Worm (Caenorhabditis elegans) whole organism, L3 larva: ENCODE results near the gene B0393.9.
"Not testable (repeated sequence)": the region's sequence is repeated elsewhere in the genome, so short reads cannot be mapped to it uniquely, and the experiment has no call there.

Experiments
- ZK546.5 ChIP-seq: sonication (generic microtip); optimal IDR thresholded peaks from 2 replicates; lab custom pipeline; 2017; ENCODE audit warnings: missing biosample characterization, missing genetic modification characterization
- aly-2 ChIP-seq: fragments of 150-350 bp; optimal IDR thresholded peaks from 2 replicates; lab custom pipeline; 2014; ENCODE audit warnings: missing biosample characterization, missing genetic modification characterization
- ama-1 ChIP-seq: fragments of 150-350 bp; optimal IDR thresholded peaks from 2 replicates; lab custom pipeline; 2018
- ceh-16 ChIP-seq: sonication (generic microtip); optimal IDR thresholded peaks from 2 replicates; lab custom pipeline; 2017; ENCODE audit warnings: missing biosample characterization, missing genetic modification characterization
- ceh-28 ChIP-seq: fragments of 150-350 bp; optimal IDR thresholded peaks from 2 replicates; lab custom pipeline; 2014; ENCODE audit warnings: missing biosample characterization, missing genetic modification reagents, missing genetic modification characterization
- daf-12 ChIP-seq: fragments of 150-350 bp; optimal IDR thresholded peaks from 2 replicates; lab custom pipeline; 2014; ENCODE audit warnings: missing biosample characterization, missing genetic modification reagents, missing genetic modification characterization
- egl-5 ChIP-seq: fragments of 150-350 bp; optimal IDR thresholded peaks from 2 replicates; lab custom pipeline; 2017; ENCODE audit warnings: missing biosample characterization, missing genetic modification reagents, missing genetic modification characterization, inconsistent platforms
- elt-1 ChIP-seq: fragments of 150-350 bp; optimal IDR thresholded peaks from 2 replicates; lab custom pipeline; 2014; ENCODE audit warnings: missing biosample characterization, missing genetic modification characterization
- elt-2 ChIP-seq: sonication (generic microtip); optimal IDR thresholded peaks from 2 replicates; lab custom pipeline; 2016; ENCODE audit warnings: missing genetic modification reagents, mild to moderate bottlenecking, missing genetic modification characterization, missing compliant biosample characterization
- elt-3 ChIP-seq, 3 experiments: fragments of 150-350 bp in 1 of 3; sonication (generic microtip) in 2 of 3; optimal IDR thresholded peaks; 2 replicates in 2 of 3; 4 replicates in 1 of 3; lab custom pipeline; 2014 to 2017; ENCODE audit warnings: missing biosample characterization in 3 of 3, missing genetic modification characterization in 3 of 3
- eor-1 ChIP-seq, 2 experiments: fragments of 150-350 bp; optimal IDR thresholded peaks; 2 replicates each; lab custom pipeline; 2014 to 2018; ENCODE audit warnings: missing biosample characterization in 2 of 2, missing genetic modification characterization in 2 of 2
- fkh-10 ChIP-seq: sonication (generic microtip); optimal IDR thresholded peaks from 2 replicates; lab custom pipeline; 2017; ENCODE audit warnings: missing biosample characterization, missing genetic modification reagents, missing genetic modification characterization
- fkh-2 ChIP-seq: fragments of 150-350 bp; optimal IDR thresholded peaks from 2 replicates; lab custom pipeline; 2014; ENCODE audit warnings: missing biosample characterization, missing genetic modification reagents, missing genetic modification characterization
- hmg-11 ChIP-seq: sonication (generic microtip); optimal IDR thresholded peaks from 2 replicates; lab custom pipeline; 2016; ENCODE audit warnings: missing genetic modification characterization, missing compliant biosample characterization
- jun-1 ChIP-seq: fragments of 150-350 bp; optimal IDR thresholded peaks from 2 replicates; lab custom pipeline; 2014; ENCODE audit warnings: missing biosample characterization, missing genetic modification reagents, missing genetic modification characterization
- lin-15B ChIP-seq: fragments of 150-350 bp; optimal IDR thresholded peaks from 2 replicates; lab custom pipeline; 2014; ENCODE audit warnings: missing biosample characterization, missing genetic modification characterization
- lsy-12 ChIP-seq: sonication (generic microtip); optimal IDR thresholded peaks from 2 replicates; lab custom pipeline; 2016; ENCODE audit warnings: mild to moderate bottlenecking, missing genetic modification characterization, missing compliant biosample characterization
- mml-1 ChIP-seq: fragments of 150-350 bp; sonication (generic microtip); optimal IDR thresholded peaks from 3 replicates; lab custom pipeline; 2014; ENCODE audit warnings: missing biosample characterization, missing genetic modification characterization
- nfya-1 ChIP-seq: sonication (generic microtip); optimal IDR thresholded peaks from 2 replicates; lab custom pipeline; 2017; ENCODE audit warnings: missing genetic modification characterization, mild to moderate bottlenecking, missing compliant biosample characterization, antibody characterized with exemption, moderate library complexity; ENCODE audit not compliant: insufficient read depth
- nhr-11 ChIP-seq: fragments of 150-350 bp; optimal IDR thresholded peaks from 2 replicates; lab custom pipeline; 2014; ENCODE audit warnings: missing biosample characterization, missing genetic modification characterization
- nhr-237 ChIP-seq: fragments of 150-350 bp; optimal IDR thresholded peaks from 2 replicates; lab custom pipeline; 2014; ENCODE audit warnings: missing biosample characterization, missing genetic modification characterization
- nhr-25 ChIP-seq: sonication (generic microtip); optimal IDR thresholded peaks from 2 replicates; lab custom pipeline; 2017; ENCODE audit warnings: missing biosample characterization, missing genetic modification characterization
- nhr-28 ChIP-seq: fragments of 150-350 bp; optimal IDR thresholded peaks from 2 replicates; lab custom pipeline; 2014; ENCODE audit warnings: missing biosample characterization, missing genetic modification characterization
- nhr-67 ChIP-seq: fragments of 150-350 bp; optimal IDR thresholded peaks from 2 replicates; lab custom pipeline; 2014; ENCODE audit warnings: missing biosample characterization, missing genetic modification characterization
- pha-4 ChIP-seq: fragments of 150-350 bp; optimal IDR thresholded peaks from 2 replicates; lab custom pipeline; 2014; ENCODE audit warnings: missing biosample characterization, missing genetic modification reagents, missing genetic modification characterization
- skn-1 ChIP-seq: fragments of 150-350 bp; optimal IDR thresholded peaks from 2 replicates; lab custom pipeline; 2014; ENCODE audit warnings: missing biosample characterization, missing genetic modification characterization
- tbx-2 ChIP-seq: sonication (generic microtip); optimal IDR thresholded peaks from 2 replicates; lab custom pipeline; 2016; ENCODE audit warnings: mild to moderate bottlenecking, missing genetic modification characterization, missing compliant biosample characterization
- unc-39 ChIP-seq: sonication (generic microtip); optimal IDR thresholded peaks from 4 replicates; lab custom pipeline; 2017; ENCODE audit warnings: missing biosample characterization, missing genetic modification characterization
- zag-1 ChIP-seq: fragments of 150-350 bp; optimal IDR thresholded peaks from 2 replicates; lab custom pipeline; 2014; ENCODE audit warnings: missing biosample characterization, missing genetic modification characterization
- ztf-4 ChIP-seq: fragments of 150-350 bp; optimal IDR thresholded peaks from 2 replicates; lab custom pipeline; 2014; ENCODE audit warnings: missing biosample characterization, missing genetic modification characterization

The B0393.9 gene

ce11 chrIII:4796039-4796438, 16.1 kb upstream of the B0393.9 start (continued):
- peak; percentile 73 for TF ChIP-seq ceh-28 (tag; lab: Kevin White, UChicago)
- peak; percentile 96 for TF ChIP-seq jun-1 (tag; lab: Kevin White, UChicago)
- no peak for TF ChIP-seq ZK546.5

- no peak for TF ChIP-seq fkh-10
- TF ChIP-seq unc-39 (tag; lab: Kevin White, UChicago), result no peak
- no peak for TF ChIP-seq eor-1 (tag; optimal IDR thresholded peaks at IDR 0.05; lab: Kevin White, UChicago)
- TF ChIP-seq elt-1 (tag; lab: Kevin White, UChicago), result no peak
- TF ChIP-seq aly-2 (tag; lab: Kevin White, UChicago), result no peak
- no peak for TF ChIP-seq jun-1 (tag; lab: Kevin White, UChicago)
- no peak for TF ChIP-seq mml-1
- no peak for TF ChIP-seq ceh-28 (tag; lab: Kevin White, UChicago)
- no peak for TF ChIP-seq nhr-25 (tag; lab: Kevin White, UChicago)
- no peak for TF ChIP-seq daf-12
- no peak for TF ChIP-seq nhr-67 (tag; lab: Kevin White, UChicago)
- no peak for TF ChIP-seq tbx-2 (tag; lab: Kevin White, UChicago)
- no peak for TF ChIP-seq ama-1 (lab: Kevin White, UChicago)
- no peak for TF ChIP-seq fkh-2 (tag; lab: Kevin White, UChicago)
- TF ChIP-seq pha-4 (tag; lab: Kevin White, UChicago), result no peak
- TF ChIP-seq elt-2, result no peak
- no peak for TF ChIP-seq lsy-12 (tag; lab: Kevin White, UChicago)
Observed at ce11 chrIII:4792560-4793136, 12.7 kb upstream of the B0393.9 start, which contains the start of gene mip-1. mip-1 (plus strand) TSS chrIII:4793086.

- TF ChIP-seq nfya-1 (tag; lab: Kevin White, UChicago) (no peak), nhr-28 (no peak), egl-5 (peak; percentile 44), lsy-12 (tag; lab: Kevin White, UChicago) (no peak), ceh-16 (tag; lab: Kevin White, UChicago) (no peak), lin-15B (tag; lab: Kevin White, UChicago) (peak; percentile 20), zag-1 (tag; lab: Kevin White, UChicago) (no peak), ztf-4 (tag; lab: Kevin White, UChicago) (no peak), pha-4 (tag; lab: Kevin White, UChicago) (peak; percentile 48)
Observed at ce11 chrIII:4785714-4786113, 5.8 kb upstream of the B0393.9 start, which contains the start of gene mel-28. mel-28 (plus strand) TSS chrIII:4786080.

- TF ChIP-seq elt-1 (tag; lab: Kevin White, UChicago); skn-1; nhr-11 (tag; lab: Kevin White, UChicago): not testable (repeated sequence)
Observed at ce11 chrIII:4785131-4785530, 5.2 kb upstream of the B0393.9 start, which contains the start of gene enu-3.2. enu-3.2 (minus strand) TSS chrIII:4785235.

- not testable (repeated sequence) for TF ChIP-seq elt-3 (tag; optimal IDR thresholded peaks at IDR 0.05; lab: Kevin White, UChicago); hmg-11 (tag; lab: Kevin White, UChicago); zag-1 (tag; lab: Kevin White, UChicago)
Observed at ce11 chrIII:4781937-4782576, 2.1 kb upstream of the B0393.9 start, which contains the start of the genes gex-5 and C38D4.10. gex-5 (minus strand) TSS chrIII:4781987. C38D4.10 (plus strand) TSS chrIII:4782526.

ce11 chrIII:4778003-4778402, 2.0 kb downstream of the B0393.9 start, which contains the start of gene B0393.7:
B0393.7 (minus strand) TSS chrIII:4778103.
- TF ChIP-seq egl-5 (no peak), nhr-237 (tag; lab: Kevin White, UChicago) (no peak), ZK546.5 (no peak), zag-1 (tag; lab: Kevin White, UChicago) (no peak), nhr-28 (no peak)
- TF ChIP-seq, all 47 proteins: peak for 0
